Fruit fly (Drosophila melanogaster) whole organism, prepupa: ENCODE measurements around the gene eIF2Bepsilon.

Source experiments
- CG11294 ChIP-seq: fragments of 200-800 bp; sonication (Bioruptor generic); IDR thresholded peaks from 2 replicates; pipeline ENCODE4 v1.3.6; 2022; ENCODE audit warnings: missing biosample characterization, missing genetic modification characterization
- CG11762 ChIP-seq: fragments of 200-800 bp; sonication (Bioruptor generic); optimal IDR thresholded peaks from 3 replicates; lab custom pipeline; 2016; ENCODE audit warnings: missing biosample characterization, missing genetic modification characterization; ENCODE audit not compliant: insufficient read depth
- CG11902 ChIP-seq: fragments of 200-800 bp; sonication (Bioruptor generic); optimal IDR thresholded peaks from 3 replicates; lab custom pipeline; 2016; ENCODE audit warnings: missing biosample characterization, missing genetic modification characterization
- CG16779 ChIP-seq: fragments of 200-800 bp; sonication (Bioruptor generic); optimal IDR thresholded peaks from 3 replicates; lab custom pipeline; 2017; ENCODE audit warnings: missing biosample characterization, mild to moderate bottlenecking, missing genetic modification characterization
- CG3032 ChIP-seq: fragments of 200-800 bp; optimal IDR thresholded peaks from 2 replicates; lab custom pipeline; 2019; ENCODE audit warnings: missing biosample characterization, mild to moderate bottlenecking, missing genetic modification characterization, moderate library complexity
- CG31627 ChIP-seq: fragments of 200-800 bp; sonication (Bioruptor generic); optimal IDR thresholded peaks from 3 replicates; lab custom pipeline; 2016; ENCODE audit warnings: missing biosample characterization, missing genetic modification characterization
- CG3919 ChIP-seq: fragments of 200-800 bp; sonication (Bioruptor generic); optimal IDR thresholded peaks from 3 replicates; lab custom pipeline; 2016; ENCODE audit warnings: missing biosample characterization, missing genetic modification characterization
- CG4318 ChIP-seq: fragments of 200-800 bp; sonication (Bioruptor generic); optimal IDR thresholded peaks from 3 replicates; lab custom pipeline; 2017; ENCODE audit warnings: missing biosample characterization, mild to moderate bottlenecking, missing genetic modification characterization
- CG6276 ChIP-seq: fragments of 200-800 bp; sonication (Bioruptor generic); optimal IDR thresholded peaks from 2 replicates; lab custom pipeline; 2017; ENCODE audit warnings: missing biosample characterization, mild to moderate bottlenecking, missing genetic modification characterization
- CG6792 ChIP-seq: fragments of 200-800 bp; sonication (Bioruptor generic); optimal IDR thresholded peaks from 3 replicates; lab custom pipeline; 2016; ENCODE audit warnings: missing biosample characterization, missing genetic modification characterization
- CG6854 ChIP-seq: fragments of 200-800 bp; sonication (Bioruptor generic); optimal IDR thresholded peaks from 2 replicates; lab custom pipeline; 2017; ENCODE audit warnings: missing biosample characterization, mild to moderate bottlenecking, missing genetic modification characterization
- CG8119 ChIP-seq: fragments of 200-800 bp; sonication (Bioruptor generic); IDR thresholded peaks from 3 replicates; pipeline ENCODE4 v1.3.6; 2022; ENCODE audit warnings: missing biosample characterization, missing genetic modification characterization
- CG8632 ChIP-seq: fragments of 200-800 bp; sonication (Bioruptor generic); optimal IDR thresholded peaks from 3 replicates; lab custom pipeline; 2016; ENCODE audit warnings: missing biosample characterization, missing genetic modification characterization
- CG9139 ChIP-seq: fragments of 200-800 bp; sonication (Bioruptor generic); optimal IDR thresholded peaks from 3 replicates; lab custom pipeline; 2017; ENCODE audit warnings: missing biosample characterization, mild to moderate bottlenecking, missing genetic modification characterization
- Eip78C ChIP-seq: fragments of 200-800 bp; sonication (Bioruptor generic); peaks from one replicate; lab custom pipeline; 2016; ENCODE audit warnings: missing biosample characterization, missing genetic modification characterization
- Ets21C ChIP-seq: fragments of 200-800 bp; sonication (Bioruptor generic); optimal IDR thresholded peaks from 3 replicates; lab custom pipeline; 2016; ENCODE audit warnings: missing biosample characterization, missing genetic modification characterization
- Ets96B ChIP-seq: fragments of 200-800 bp; optimal IDR thresholded peaks from 2 replicates; lab custom pipeline; 2019; ENCODE audit warnings: missing biosample characterization, mild to moderate bottlenecking, missing genetic modification characterization, moderate library complexity
- Gug ChIP-seq: fragments of 200-800 bp; sonication (Bioruptor generic); IDR thresholded peaks from 2 replicates; pipeline ENCODE4 v1.3.6; 2022; ENCODE audit warnings: missing biosample characterization, missing genetic modification characterization
- Hr39 ChIP-seq: fragments of 200-800 bp; sonication (Bioruptor generic); optimal IDR thresholded peaks from 2 replicates; lab custom pipeline; 2016; ENCODE audit warnings: missing biosample characterization, missing genetic modification characterization
- Lpt ChIP-seq: fragments of 200-800 bp; sonication (Bioruptor generic); optimal IDR thresholded peaks from 3 replicates; lab custom pipeline; 2016; ENCODE audit warnings: missing biosample characterization, missing genetic modification characterization
- Met ChIP-seq: fragments of 200-800 bp; sonication (Bioruptor generic); optimal IDR thresholded peaks from 3 replicates; lab custom pipeline; 2016; ENCODE audit warnings: missing biosample characterization, missing genetic modification characterization
- OdsH ChIP-seq: fragments of 200-800 bp; sonication (Bioruptor generic); optimal IDR thresholded peaks from 3 replicates; lab custom pipeline; 2016; ENCODE audit warnings: missing biosample characterization, missing genetic modification characterization
- Sox102F ChIP-seq: fragments of 200-800 bp; sonication (Bioruptor generic); optimal IDR thresholded peaks from 2 replicates; lab custom pipeline; 2016; ENCODE audit warnings: missing biosample characterization, mild to moderate bottlenecking, missing genetic modification characterization
- Sox14 ChIP-seq: fragments of 200-800 bp; sonication (Bioruptor generic); optimal IDR thresholded peaks from 3 replicates; lab custom pipeline; 2016; ENCODE audit warnings: missing biosample characterization, missing genetic modification characterization
- achi ChIP-seq: fragments of 200-800 bp; sonication (Bioruptor generic); optimal IDR thresholded peaks from 3 replicates; lab custom pipeline; 2016; ENCODE audit warnings: missing biosample characterization, missing genetic modification characterization
- acj6 ChIP-seq: fragments of 200-800 bp; sonication (Bioruptor generic); optimal IDR thresholded peaks from 3 replicates; lab custom pipeline; 2016; ENCODE audit warnings: missing biosample characterization, missing genetic modification characterization
- dsx ChIP-seq: fragments of 200-800 bp; optimal IDR thresholded peaks from 3 replicates; lab custom pipeline; 2019; ENCODE audit warnings: missing biosample characterization, mild to moderate bottlenecking, missing genetic modification characterization, moderate library complexity; ENCODE audit not compliant: poor library complexity, severe bottlenecking
- eg ChIP-seq: fragments of 200-800 bp; sonication (Bioruptor generic); IDR thresholded peaks from 3 replicates; pipeline ENCODE4 v1.3.6; 2022; ENCODE audit warnings: missing biosample characterization, missing genetic modification characterization
- esn ChIP-seq: fragments of 200-800 bp; sonication (Bioruptor generic); optimal IDR thresholded peaks from 2 replicates; lab custom pipeline; 2016; ENCODE audit warnings: missing biosample characterization, mild to moderate bottlenecking, missing genetic modification characterization, moderate library complexity
- fd59A ChIP-seq: fragments of 200-800 bp; sonication (Bioruptor generic); optimal IDR thresholded peaks from 2 replicates; lab custom pipeline; 2017; ENCODE audit warnings: missing biosample characterization, mild to moderate bottlenecking, missing genetic modification characterization, missing genetic modification reagents
- fd85E ChIP-seq: fragments of 200-800 bp; sonication (Bioruptor generic); optimal IDR thresholded peaks from 3 replicates; lab custom pipeline; 2016; ENCODE audit warnings: missing biosample characterization, missing genetic modification characterization
- fkh ChIP-seq: fragments of 200-800 bp; sonication (Bioruptor generic); optimal IDR thresholded peaks from 3 replicates; lab custom pipeline; 2017; ENCODE audit warnings: missing biosample characterization, mild to moderate bottlenecking, missing genetic modification characterization, moderate library complexity
- lz ChIP-seq: fragments of 200-800 bp; sonication (Bioruptor generic); optimal IDR thresholded peaks from 3 replicates; lab custom pipeline; 2016; ENCODE audit warnings: missing biosample characterization, missing genetic modification characterization
- pdm3 ChIP-seq: fragments of 200-800 bp; sonication (Bioruptor generic); optimal IDR thresholded peaks from 3 replicates; lab custom pipeline; 2016; ENCODE audit warnings: missing biosample characterization, missing genetic modification characterization
- spab ChIP-seq: fragments of 200-800 bp; sonication (Bioruptor generic); optimal IDR thresholded peaks from 2 replicates; lab custom pipeline; 2017; ENCODE audit warnings: missing biosample characterization, mild to moderate bottlenecking, missing genetic modification characterization, missing genetic modification reagents
- ss ChIP-seq, 2 experiments: fragments of 200-800 bp; sonication (Bioruptor generic); optimal IDR thresholded peaks; 2 replicates in 1 of 2; 3 replicates in 1 of 2; lab custom pipeline; 2017 to 2018; ENCODE audit warnings: mild to moderate bottlenecking in 2 of 2, missing biosample characterization in 2 of 2, missing genetic modification characterization in 2 of 2, moderate library complexity in 1 of 2
- svp ChIP-seq: fragments of 200-800 bp; sonication (Bioruptor generic); peaks from one replicate; lab custom pipeline; 2016; ENCODE audit warnings: missing biosample characterization, missing genetic modification characterization
- vri ChIP-seq: fragments of 200-800 bp; sonication (Bioruptor generic); optimal IDR thresholded peaks from 3 replicates; lab custom pipeline; 2016; ENCODE audit warnings: missing biosample characterization, mild to moderate bottlenecking, missing genetic modification characterization

Gene eIF2Bepsilon

dm6 chrX:1897384-1897783, 25.3 kb downstream of the eIF2Bepsilon start (continued):
- TF ChIP-seq achi (no peak), CG6792 (GFP tag; lab: Kevin White, UChicago) (peak; percentile 50), spab (GFP tag; lab: Kevin White, UChicago) (no peak), Sox102F (GFP tag; lab: Kevin White, UChicago) (no peak), acj6 (GFP tag; lab: Kevin White, UChicago) (peak; percentile 46), CG8632 (GFP tag; lab: Kevin White, UChicago) (no peak), CG11294 (peak; percentile 21; the same call in 1 of the 2 replicates), pdm3 (GFP tag; lab: Kevin White, UChicago) (no peak), fd85E (no peak), OdsH (GFP tag; lab: Kevin White, UChicago) (no peak), Ets21C (GFP tag; lab: Kevin White, UChicago) (no peak), fkh (no peak), Hr39 (GFP tag; lab: Kevin White, UChicago) (peak; percentile 75), Eip78C (GFP tag; lab: Kevin White, UChicago) (peak; percentile 87), Lpt (GFP tag; lab: Kevin White, UChicago) (peak; percentile 19), Ets96B (tag; lab: Kevin White, UChicago) (peak; percentile 44), vri (no peak), CG3919 (GFP tag; lab: Kevin White, UChicago) (peak; percentile 62)

- no peak for TF ChIP-seq CG6792 (GFP tag; lab: Kevin White, UChicago)
- no peak for TF ChIP-seq Sox14 (GFP tag; lab: Kevin White, UChicago)
- TF ChIP-seq svp = no peak
- TF ChIP-seq Met = no peak
- no peak for TF ChIP-seq CG6276
- TF ChIP-seq CG11762 (GFP tag; lab: Kevin White, UChicago) = no peak
- no peak for TF ChIP-seq pdm3 (GFP tag; lab: Kevin White, UChicago)
- no peak for TF ChIP-seq CG3032 (tag; lab: Kevin White, UChicago)
- TF ChIP-seq Sox102F (GFP tag; lab: Kevin White, UChicago) = no peak
These were observed 29.1 kb downstream of the eIF2Bepsilon start for dm6 chrX:1893532-1893931.

- no peak for TF ChIP-seq ss (GFP tag; optimal IDR thresholded peaks at IDR 0.05; lab: Kevin White, UChicago)
- no peak for TF ChIP-seq CG9139 (GFP tag; lab: Kevin White, UChicago)
- TF ChIP-seq eg (GFP tag; lab: Robert Waterston, UW) = peak; percentile 39; the same call in 1 of the 3 replicates
- TF ChIP-seq CG31627 (GFP tag; lab: Kevin White, UChicago) = peak; percentile 36
- TF ChIP-seq lz (GFP tag; lab: Kevin White, UChicago) = peak; percentile 44
- peak; percentile 44 for TF ChIP-seq esn (GFP tag; lab: Kevin White, UChicago)
- peak; percentile 54 for TF ChIP-seq CG3032 (tag; lab: Kevin White, UChicago)
These were observed 32.7 kb downstream of the eIF2Bepsilon start, which contains the start of the genes trr and mRpL16 for dm6 chrX:1889926-1890325. Gene trr, minus strand, starts transcription at chrX:1889950. Gene mRpL16, plus strand, starts transcription at chrX:1890256.

dm6 chrX:1880779-1881178, 41.9 kb downstream of the eIF2Bepsilon start:
- TF ChIP-seq lz (GFP tag; lab: Kevin White, UChicago) (no peak), CG6276 (no peak), fkh (no peak), CG16779 (no peak), CG6854 (GFP tag; lab: Kevin White, UChicago) (no peak), fd59A (GFP tag; lab: Kevin White, UChicago) (no peak), CG8119 (no peak), Gug (GFP tag; lab: Robert Waterston, UW) (no peak), CG8632 (GFP tag; lab: Kevin White, UChicago) (no peak), CG11902 (no peak), dsx (GFP tag; lab: Kevin White, UChicago) (no peak), CG4318 (GFP tag; lab: Kevin White, UChicago) (no peak), CG9139 (GFP tag; lab: Kevin White, UChicago) (no peak), acj6 (GFP tag; lab: Kevin White, UChicago) (no peak), ss (GFP tag; optimal IDR thresholded peaks at IDR 0.05; lab: Kevin White, UChicago) (no peak)
